Worm (Caenorhabditis elegans): ENCODE data around the gene mop-25.1.

DNA sequence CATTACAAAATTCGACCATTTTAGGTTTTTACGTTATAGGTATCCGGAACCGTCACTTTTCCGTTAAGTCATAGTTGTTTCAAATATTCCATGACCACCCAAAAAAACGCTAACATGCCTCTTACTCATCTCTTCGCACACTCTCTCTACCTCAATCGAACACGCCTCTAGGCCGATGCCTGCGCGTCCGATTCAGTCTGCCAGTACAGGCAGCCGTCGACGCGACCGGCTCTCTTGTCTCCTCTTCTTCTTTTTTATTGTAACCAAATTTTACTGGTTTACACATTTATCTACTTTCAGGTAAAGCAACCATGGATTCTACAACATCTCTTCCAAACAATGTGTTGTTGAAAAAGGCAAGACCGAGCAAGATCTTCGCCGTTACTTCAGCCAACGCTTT, at the start of gene mop-25.1:
- TF ChIP-seq ama-1 (optimal IDR thresholded peaks at IDR 0.05) (no peak), aly-1 (tag; optimal IDR thresholded peaks at IDR 0.05) (no peak), ceh-13 (GFP tag; optimal IDR thresholded peaks at IDR 0.05) (no peak), tbx-11 (GFP tag; IDR thresholded peaks at IDR 0.05) (no peak), hnd-1 (tag; optimal IDR thresholded peaks at IDR 0.05) (no peak), pes-1 (GFP tag; IDR thresholded peaks at IDR 0.05) (no peak), scrt-1 (GFP tag; IDR thresholded peaks at IDR 0.05) (no peak), B0310.2 (tag; optimal IDR thresholded peaks at IDR 0.05) (no peak), ets-7 (tag; optimal IDR thresholded peaks at IDR 0.05) (no peak), flt-1 (GFP tag; IDR thresholded peaks at IDR 0.05) (no peak), sea-1 (GFP tag; conservative IDR thresholded peaks at IDR 0.05) (no peak), hmg-4 (GFP tag; optimal IDR thresholded peaks at IDR 0.05) (no peak)

Measured in whole organism, early embryonic.